Worm (Caenorhabditis elegans) whole organism, L2 larva: Measurements from ENCODE around the gene mam-1.

Experiments
- ZK546.5 ChIP-seq: sonication (generic microtip); optimal IDR thresholded peaks from 2 replicates; lab custom pipeline; 2017; ENCODE audit warnings: missing biosample characterization, missing genetic modification characterization
- aly-2 ChIP-seq: fragments of 150-350 bp; optimal IDR thresholded peaks from 2 replicates; lab custom pipeline; 2014; ENCODE audit warnings: missing biosample characterization, missing genetic modification characterization
- ama-1 ChIP-seq: fragments of 150-350 bp; optimal IDR thresholded peaks from 2 replicates; lab custom pipeline; 2018; ENCODE audit warnings: inconsistent platforms
- egl-27 ChIP-seq: sonication (generic microtip); optimal IDR thresholded peaks from 3 replicates; lab custom pipeline; 2017; ENCODE audit warnings: missing biosample characterization, missing genetic modification reagents, missing genetic modification characterization
- nhr-11 ChIP-seq: fragments of 150-350 bp; optimal IDR thresholded peaks from 2 replicates; lab custom pipeline; 2014; ENCODE audit warnings: missing biosample characterization, missing genetic modification characterization
- nhr-12 ChIP-seq: fragments of 150-350 bp; optimal IDR thresholded peaks from 2 replicates; lab custom pipeline; 2014; ENCODE audit warnings: missing biosample characterization, missing genetic modification characterization
- nhr-237 ChIP-seq: fragments of 150-350 bp; optimal IDR thresholded peaks from 2 replicates; lab custom pipeline; 2014; ENCODE audit warnings: missing biosample characterization, missing genetic modification characterization
- nhr-25 ChIP-seq: fragments of 150-350 bp; sonication (generic microtip); optimal IDR thresholded peaks from 3 replicates; lab custom pipeline; 2014; ENCODE audit warnings: missing biosample characterization, missing genetic modification characterization
- nhr-77 ChIP-seq: fragments of 150-350 bp; optimal IDR thresholded peaks from 2 replicates; lab custom pipeline; 2014; ENCODE audit warnings: missing biosample characterization, missing genetic modification characterization
- skn-1 ChIP-seq: sonication (generic microtip); optimal IDR thresholded peaks from 2 replicates; lab custom pipeline; 2017; ENCODE audit warnings: missing biosample characterization, missing genetic modification characterization
- unc-39 ChIP-seq: fragments of 150-350 bp; optimal IDR thresholded peaks from 2 replicates; lab custom pipeline; 2014; ENCODE audit warnings: missing biosample characterization, missing genetic modification characterization
- unc-62 ChIP-seq: fragments of 150-350 bp; optimal IDR thresholded peaks from 2 replicates; lab custom pipeline; 2014; ENCODE audit warnings: missing biosample characterization, missing genetic modification reagents, missing genetic modification characterization
- zag-1 ChIP-seq: fragments of 150-350 bp; optimal IDR thresholded peaks from 2 replicates; lab custom pipeline; 2014; ENCODE audit warnings: missing biosample characterization, missing genetic modification characterization
- ztf-11 ChIP-seq: sonication (generic microtip); optimal IDR thresholded peaks from 2 replicates; lab custom pipeline; 2017; ENCODE audit warnings: missing biosample characterization, missing genetic modification characterization

DNA sequence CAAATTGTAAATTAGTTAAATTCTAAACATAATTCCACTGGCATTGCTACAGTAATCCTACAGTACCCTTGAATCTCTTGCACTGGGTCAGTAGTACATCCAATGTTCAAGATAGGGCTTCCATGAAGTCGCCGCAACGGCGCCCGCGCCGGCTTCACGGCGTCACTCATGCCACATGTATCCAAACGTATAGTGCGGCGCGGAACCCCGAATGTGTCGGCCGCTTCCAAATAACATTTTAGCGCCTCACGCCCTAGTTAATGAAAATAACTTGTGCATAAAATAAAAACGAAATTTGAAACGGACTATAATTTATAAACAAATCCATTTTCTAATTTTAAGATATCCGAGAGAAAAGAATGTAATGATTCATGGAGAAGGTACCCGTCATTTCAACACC lies 47.8 kb upstream of the mam-1 start:
- TF ChIP-seq nhr-77 (no peak), ztf-11 (tag; lab: Kevin White, UChicago) (no peak), unc-39 (tag; lab: Kevin White, UChicago) (no peak), unc-62 (GFP tag; lab: Kevin White, UChicago) (no peak), ama-1 (lab: Kevin White, UChicago) (no peak), egl-27 (no peak), aly-2 (tag; lab: Kevin White, UChicago) (no peak), nhr-25 (tag; lab: Kevin White, UChicago) (no peak), skn-1 (tag; lab: Kevin White, UChicago) (no peak), nhr-12 (tag; lab: Kevin White, UChicago) (no peak), nhr-11 (tag; lab: Kevin White, UChicago) (no peak), nhr-237 (tag; lab: Kevin White, UChicago) (no peak), ZK546.5 (tag; lab: Kevin White, UChicago) (no peak), zag-1 (no peak)
